Fruit fly (Drosophila melanogaster) whole organism, embryonic: Measurements from ENCODE around the gene MED21.
A peak's percentile ranks its signal among the peaks of the same experiment; 100 is the strongest.

Experiments
- B-H2 ChIP-seq: fragments of 200-800 bp; sonication (Bioruptor generic); optimal IDR thresholded peaks from 2 replicates; lab custom pipeline; 2018; ENCODE audit warnings: missing biosample characterization, mild to moderate bottlenecking, missing genetic modification characterization
- BEAF-32 ChIP-seq: fragments of 200-800 bp; sonication (Bioruptor generic); optimal IDR thresholded peaks from 3 replicates; lab custom pipeline; 2017; ENCODE audit warnings: missing biosample characterization, missing genetic modification characterization, mild to moderate bottlenecking, moderate library complexity, missing genetic modification reagents
- CG10209 ChIP-seq: fragments of 200-800 bp; sonication (Bioruptor generic); optimal IDR thresholded peaks from 3 replicates; lab custom pipeline; 2017; ENCODE audit warnings: missing biosample characterization, mild to moderate bottlenecking, missing genetic modification characterization, missing genetic modification reagents
- CG1024 ChIP-seq: fragments of 200-800 bp; sonication (Bioruptor generic); IDR thresholded peaks from 2 replicates; pipeline ENCODE4 v1.3.6; 2022; ENCODE audit warnings: missing biosample characterization, missing genetic modification characterization
- CG12155 ChIP-seq: fragments of 200-800 bp; sonication (Bioruptor generic); optimal IDR thresholded peaks from 3 replicates; lab custom pipeline; 2016; ENCODE audit warnings: missing biosample characterization, missing genetic modification characterization
- CG12659 ChIP-seq: fragments of 200-800 bp; sonication (Bioruptor generic); optimal IDR thresholded peaks from 3 replicates; lab custom pipeline; 2017; ENCODE audit warnings: mild to moderate bottlenecking, missing biosample characterization, missing genetic modification reagents, missing genetic modification characterization
- CG12942 ChIP-seq: fragments of 200-800 bp; sonication (Bioruptor generic); optimal IDR thresholded peaks from 3 replicates; lab custom pipeline; 2016; ENCODE audit warnings: missing biosample characterization, missing genetic modification characterization
- CG13123 ChIP-seq: fragments of 200-800 bp; sonication (Bioruptor generic); optimal IDR thresholded peaks from 2 replicates; lab custom pipeline; 2016; ENCODE audit warnings: missing biosample characterization, missing genetic modification characterization
- CG16813 ChIP-seq: fragments of 200-800 bp; sonication (Bioruptor generic); IDR thresholded peaks from 3 replicates; pipeline ENCODE4 v1.3.6; 2022; ENCODE audit warnings: missing biosample characterization, missing genetic modification characterization; ENCODE audit not compliant: partially characterized antibody
- CG18619 ChIP-seq: fragments of 200-800 bp; sonication (Bioruptor generic); optimal IDR thresholded peaks from 3 replicates; lab custom pipeline; 2017; ENCODE audit warnings: missing biosample characterization, mild to moderate bottlenecking, missing genetic modification characterization
- CG33213 ChIP-seq: fragments of 200-800 bp; sonication (Bioruptor generic); optimal IDR thresholded peaks from 3 replicates; lab custom pipeline; 2016; ENCODE audit warnings: missing biosample characterization, missing genetic modification characterization
- CG3847 ChIP-seq: fragments of 200-800 bp; sonication (Bioruptor generic); IDR thresholded peaks from 2 replicates; pipeline ENCODE4 v1.3.6; 2022; ENCODE audit warnings: missing biosample characterization, missing genetic modification characterization
- CG3995 ChIP-seq: fragments of 200-800 bp; sonication (Bioruptor generic); optimal IDR thresholded peaks from 3 replicates; lab custom pipeline; 2016; ENCODE audit warnings: missing biosample characterization, missing genetic modification characterization
- CG4328 ChIP-seq: fragments of 200-800 bp; sonication (Bioruptor generic); optimal IDR thresholded peaks from 3 replicates; lab custom pipeline; 2017; ENCODE audit warnings: missing biosample characterization, missing genetic modification reagents, missing genetic modification characterization
- CG4617 ChIP-seq: fragments of 200-800 bp; sonication (Bioruptor generic); optimal IDR thresholded peaks from 3 replicates; lab custom pipeline; 2016; ENCODE audit warnings: missing biosample characterization, missing genetic modification characterization, borderline replicate concordance
- CG7357 ChIP-seq: fragments of 200-800 bp; sonication (Bioruptor generic); IDR thresholded peaks from 3 replicates; pipeline ENCODE4 v1.3.6; 2022; ENCODE audit warnings: missing biosample characterization, missing genetic modification characterization
- CG7372 ChIP-seq: fragments of 200-800 bp; sonication (Bioruptor generic); IDR thresholded peaks from 2 replicates; pipeline ENCODE4 v1.3.6; 2022; ENCODE audit warnings: missing biosample characterization, missing genetic modification characterization
- CG8089 ChIP-seq: fragments of 200-800 bp; sonication (Bioruptor generic); optimal IDR thresholded peaks from 3 replicates; lab custom pipeline; 2016; ENCODE audit warnings: missing biosample characterization, missing genetic modification characterization
- CG9817 ChIP-seq: fragments of 200-800 bp; sonication (Bioruptor generic); optimal IDR thresholded peaks from 2 replicates; lab custom pipeline; 2018; ENCODE audit warnings: missing biosample characterization, mild to moderate bottlenecking, missing genetic modification characterization, moderate library complexity
- CTCF ChIP-seq: fragments of 200-800 bp; sonication (Bioruptor generic); optimal IDR thresholded peaks from 2 replicates; lab custom pipeline; 2017; ENCODE audit warnings: missing biosample characterization, mild to moderate bottlenecking, missing genetic modification characterization, moderate library complexity
- CoRest ChIP-seq: fragments of 200-800 bp; sonication (Bioruptor generic); optimal IDR thresholded peaks from 3 replicates; lab custom pipeline; 2018; ENCODE audit warnings: missing biosample characterization, mild to moderate bottlenecking, missing genetic modification characterization, moderate library complexity
- Dfd ChIP-seq, 2 experiments: fragments of >200 bp; optimal IDR thresholded peaks; 2 replicates each; lab custom pipeline; 2017; ENCODE audit warnings: missing biosample characterization in 2 of 2, missing genetic modification characterization in 2 of 2
- Doc3 ChIP-seq: fragments of 200-800 bp; sonication (Bioruptor generic); IDR thresholded peaks from 3 replicates; pipeline ENCODE4 v1.3.6; 2022; ENCODE audit warnings: missing biosample characterization, missing genetic modification characterization; ENCODE audit not compliant: partially characterized antibody
- Ets97D ChIP-seq: fragments of 200-800 bp; sonication (Bioruptor generic); optimal IDR thresholded peaks from 3 replicates; lab custom pipeline; 2016; ENCODE audit warnings: missing biosample characterization, missing genetic modification characterization
- Fer2 ChIP-seq: fragments of 200-800 bp; sonication (Bioruptor generic); optimal IDR thresholded peaks from 2 replicates; lab custom pipeline; 2018; ENCODE audit warnings: missing biosample characterization, mild to moderate bottlenecking, missing genetic modification characterization, moderate library complexity
- Hey ChIP-seq: fragments of 200-800 bp; sonication (Bioruptor generic); optimal IDR thresholded peaks from 3 replicates; lab custom pipeline; 2018; ENCODE audit warnings: missing biosample characterization, mild to moderate bottlenecking, missing genetic modification characterization
- Lim3 ChIP-seq: fragments of 200-800 bp; sonication (Bioruptor generic); IDR thresholded peaks from 2 replicates; pipeline ENCODE4 v1.3.6; 2022; ENCODE audit warnings: missing biosample characterization, missing genetic modification characterization
- MBD-R2 ChIP-seq: fragments of 200-800 bp; sonication (Bioruptor generic); IDR thresholded peaks from 2 replicates; pipeline ENCODE4 v1.3.6; 2022; ENCODE audit warnings: missing biosample characterization, missing genetic modification characterization
- Pdp1 ChIP-seq, 2 experiments: fragments of 200-800 bp; sonication (Bioruptor generic); optimal IDR thresholded peaks; 3 replicates each; lab custom pipeline; 2016; ENCODE audit warnings: missing biosample characterization in 2 of 2, missing genetic modification characterization in 2 of 2, mild to moderate bottlenecking in 1 of 2, moderate library complexity in 1 of 2
- Sox102F ChIP-seq: fragments of 200-800 bp; sonication (Bioruptor generic); optimal IDR thresholded peaks from 2 replicates; lab custom pipeline; 2018; ENCODE audit warnings: missing biosample characterization, mild to moderate bottlenecking, missing genetic modification characterization, moderate library complexity
- Sry-δ ChIP-seq: fragments of 200-800 bp; sonication (Bioruptor generic); optimal IDR thresholded peaks from 2 replicates; lab custom pipeline; 2016; ENCODE audit warnings: missing biosample characterization, missing genetic modification characterization
- Ssrp ChIP-seq: fragments of 200-800 bp; sonication (Bioruptor generic); optimal IDR thresholded peaks from 2 replicates; lab custom pipeline; 2018; ENCODE audit warnings: missing biosample characterization, mild to moderate bottlenecking, missing genetic modification characterization, moderate library complexity
- YL-1 ChIP-seq: fragments of 200-800 bp; sonication (Bioruptor generic); optimal IDR thresholded peaks from 3 replicates; lab custom pipeline; 2017; ENCODE audit warnings: missing biosample characterization, mild to moderate bottlenecking, missing genetic modification characterization
- ara ChIP-seq: fragments of 200-800 bp; sonication (Bioruptor generic); IDR thresholded peaks from 2 replicates; pipeline ENCODE4 v1.3.6; 2022; ENCODE audit warnings: missing biosample characterization, missing genetic modification characterization
- ase ChIP-seq: fragments of 200-800 bp; sonication (Bioruptor generic); IDR thresholded peaks from 3 replicates; pipeline ENCODE4 v1.3.6; 2022; ENCODE audit warnings: missing biosample characterization, missing genetic modification characterization
- bbx ChIP-seq: fragments of 200-800 bp; sonication (Bioruptor generic); IDR thresholded peaks from 2 replicates; pipeline ENCODE4 v1.3.6; 2022; ENCODE audit warnings: missing biosample characterization, missing genetic modification characterization; ENCODE audit not compliant: partially characterized antibody
- bsh ChIP-seq, 2 experiments: fragments of 200-800 bp; sonication (Bioruptor generic); optimal IDR thresholded peaks; 2 replicates each; lab custom pipeline; 2017 to 2018; ENCODE audit warnings: mild to moderate bottlenecking in 2 of 2, missing biosample characterization in 2 of 2, missing genetic modification characterization in 2 of 2, moderate library complexity in 1 of 2
- btn ChIP-seq: fragments of 200-800 bp; sonication (Bioruptor generic); optimal IDR thresholded peaks from 2 replicates; lab custom pipeline; 2016; ENCODE audit warnings: missing biosample characterization, missing genetic modification characterization
- ci ChIP-seq: fragments of 200-800 bp; sonication (Bioruptor generic); IDR thresholded peaks from 3 replicates; pipeline ENCODE4 v1.3.6; 2022; ENCODE audit warnings: missing biosample characterization, missing genetic modification characterization
- dmrt11E ChIP-seq: fragments of 200-800 bp; sonication (Bioruptor generic); optimal IDR thresholded peaks from 3 replicates; lab custom pipeline; 2018; ENCODE audit warnings: missing biosample characterization, mild to moderate bottlenecking, missing genetic modification characterization, moderate library complexity
- nmo ChIP-seq: fragments of 200-800 bp; sonication (Bioruptor generic); optimal IDR thresholded peaks from 2 replicates; lab custom pipeline; 2018; ENCODE audit warnings: missing biosample characterization, mild to moderate bottlenecking, missing genetic modification characterization, moderate library complexity
- otp ChIP-seq: fragments of 200-800 bp; sonication (Bioruptor generic); IDR thresholded peaks from 3 replicates; pipeline ENCODE4, ENCODE4 v1.3.6; 2022; ENCODE audit warnings: missing biosample characterization, missing genetic modification characterization
- phol ChIP-seq: fragments of 200-800 bp; sonication (Bioruptor generic); optimal IDR thresholded peaks from 3 replicates; lab custom pipeline; 2018; ENCODE audit warnings: missing biosample characterization, mild to moderate bottlenecking, missing genetic modification characterization, moderate library complexity
- prd ChIP-seq, 3 experiments: fragments of >200 bp in 2 of 3; fragments of 200-800 bp in 1 of 3; sonication (Bioruptor generic) in 1 of 3; optimal IDR thresholded peaks in 2 of 3; IDR thresholded peaks in 1 of 3; 2 replicates in 2 of 3; 3 replicates in 1 of 3; pipeline versions ENCODE4 v1.3.6 to Lab custom; 2017 to 2022; ENCODE audit warnings: missing biosample characterization in 1 of 3, missing genetic modification characterization in 1 of 3
- salm ChIP-seq: fragments of 200-800 bp; sonication (Bioruptor generic); optimal IDR thresholded peaks from 2 replicates; lab custom pipeline; 2018; ENCODE audit warnings: missing biosample characterization, mild to moderate bottlenecking, missing genetic modification characterization
- sens ChIP-seq: fragments of 200-800 bp; sonication (Bioruptor generic); peaks from one replicate; lab custom pipeline; 2016; ENCODE audit warnings: missing biosample characterization, missing genetic modification characterization
- tin ChIP-seq: fragments of 200-800 bp; sonication (Bioruptor generic); optimal IDR thresholded peaks from 3 replicates; lab custom pipeline; 2016; ENCODE audit warnings: missing biosample characterization, missing genetic modification characterization
- tna ChIP-seq: fragments of 200-800 bp; sonication (Bioruptor generic); IDR thresholded peaks from 2 replicates; pipeline ENCODE4 v1.3.6; 2022; ENCODE audit warnings: missing biosample characterization, missing genetic modification characterization; ENCODE audit not compliant: partially characterized antibody
- trem ChIP-seq: fragments of 200-800 bp; optimal IDR thresholded peaks from 3 replicates; lab custom pipeline; 2019; ENCODE audit warnings: missing biosample characterization, mild to moderate bottlenecking, missing genetic modification characterization, moderate library complexity
- ttk ChIP-seq: fragments of 200-800 bp; sonication (Bioruptor generic); IDR thresholded peaks from 2 replicates; pipeline ENCODE4 v2.1.2; 2022; ENCODE audit warnings: missing biosample characterization, missing genetic modification characterization
- wek ChIP-seq: fragments of 200-800 bp; sonication (Bioruptor generic); optimal IDR thresholded peaks from 3 replicates; lab custom pipeline; 2018; ENCODE audit warnings: missing biosample characterization, mild to moderate bottlenecking, missing genetic modification characterization, moderate library complexity

Gene MED21

dm6 chr3L:25120499-25121101 lies 4.9 kb upstream of the MED21 start, which contains the start of gene UQCR-11 (continued):
- TF ChIP-seq Pdp1 (GFP tag; optimal IDR thresholded peaks at IDR 0.05; lab: Kevin White, UChicago), result peak in 1 of 2 experiments; percentile 97
- peak; percentile 49 for TF ChIP-seq CoRest (tag; lab: Kevin White, UChicago)
- no peak for TF ChIP-seq CG12942 (GFP tag; lab: Kevin White, UChicago)
- no peak for TF ChIP-seq otp
- no peak for TF ChIP-seq CG13123 (GFP tag; lab: Kevin White, UChicago)
- peak; percentile 100 for TF ChIP-seq CG1024 (GFP tag; lab: Robert Waterston, UW)
- TF ChIP-seq bsh (GFP tag; optimal IDR thresholded peaks at IDR 0.05; lab: Kevin White, UChicago), result no peak
- no peak for TF ChIP-seq salm (tag; lab: Kevin White, UChicago)
- peak; percentile 35; the same call in 1 of the 2 replicates for TF ChIP-seq CG3847 (GFP tag; lab: Robert Waterston, UW)
- TF ChIP-seq MBD-R2 (GFP tag; lab: Robert Waterston, UW), result no peak
- no peak for TF ChIP-seq Doc3 (GFP tag; lab: Robert Waterston, UW)
- peak; percentile 68 for TF ChIP-seq nmo (GFP tag; lab: Kevin White, UChicago)
- TF ChIP-seq Sry-δ (GFP tag; lab: Kevin White, UChicago), result peak; percentile 6
- TF ChIP-seq CG7357 (GFP tag; lab: Robert Waterston, UW), result peak; percentile 100
- TF ChIP-seq YL-1 (GFP tag; lab: Kevin White, UChicago), result peak; percentile 7
- peak; percentile 27 for TF ChIP-seq dmrt11E
- TF ChIP-seq bbx (GFP tag; lab: Robert Waterston, UW), result no peak
- no peak for TF ChIP-seq tin (GFP tag; lab: Kevin White, UChicago)
- TF ChIP-seq CG33213 (GFP tag; lab: Kevin White, UChicago), result peak; percentile 55
- peak; percentile 60 for TF ChIP-seq phol (tag; lab: Kevin White, UChicago)
- 0 out of 2 replicates have a peak, but pooled peaks have one; percentile 8 for TF ChIP-seq CG7372 (GFP tag; lab: Robert Waterston, UW)
- peak; percentile 27 for TF ChIP-seq CG12659
- TF ChIP-seq prd (optimal IDR thresholded peaks at IDR 0.05; lab: Kevin White, UChicago), result no peak
- peak; percentile 35; the same call in 1 of the 3 replicates for TF ChIP-seq prd (GFP tag; IDR thresholded peaks at IDR 0.05; lab: Robert Waterston, UW)
- no peak for TF ChIP-seq CG18619 (GFP tag; lab: Kevin White, UChicago)
- no peak for TF ChIP-seq Ssrp (tag; lab: Kevin White, UChicago)
- TF ChIP-seq sens (GFP tag; lab: Kevin White, UChicago), result peak; percentile 36
- TF ChIP-seq wek (GFP tag; lab: Kevin White, UChicago), result no peak
- no peak for TF ChIP-seq CTCF (GFP tag; lab: Kevin White, UChicago)
- no peak for TF ChIP-seq Fer2 (tag; lab: Kevin White, UChicago)
- TF ChIP-seq tna, result no peak
- peak; percentile 19 for TF ChIP-seq CG3995
- TF ChIP-seq ara, result peak; percentile 11; the same call in 1 of the 2 replicates
- peak; percentile 18 for TF ChIP-seq CG9817
- TF ChIP-seq CG8089, result peak; percentile 65
- peak; percentile 28 for TF ChIP-seq BEAF-32
- TF ChIP-seq Dfd (GFP tag; optimal IDR thresholded peaks at IDR 0.05; lab: Kevin White, UChicago), result peak in 1 of 2 experiments; percentile 56
- TF ChIP-seq trem (tag; lab: Kevin White, UChicago), result peak; percentile 23
- peak; percentile 39 for TF ChIP-seq CG4617
- peak; percentile 14 for TF ChIP-seq Ets97D (GFP tag; lab: Kevin White, UChicago)

- no peak for TF ChIP-seq CG16813 (GFP tag; lab: Robert Waterston, UW)
- TF ChIP-seq ase, result no peak
- no peak for TF ChIP-seq Sox102F (GFP tag; lab: Kevin White, UChicago)
- TF ChIP-seq CG10209 (GFP tag; lab: Kevin White, UChicago), result no peak
- no peak for TF ChIP-seq B-H2 (GFP tag; lab: Kevin White, UChicago)
- no peak for TF ChIP-seq ci (GFP tag; lab: Robert Waterston, UW)
- no peak for TF ChIP-seq Lim3
- no peak for TF ChIP-seq CG12155 (GFP tag; lab: Kevin White, UChicago)
- no peak for TF ChIP-seq Hey (tag; lab: Kevin White, UChicago)
- TF ChIP-seq CG4328 (GFP tag; lab: Kevin White, UChicago), result no peak
- no peak for TF ChIP-seq ttk (GFP tag; lab: Robert Waterston, UW)
- TF ChIP-seq btn (GFP tag; lab: Kevin White, UChicago), result no peak
- TF ChIP-seq CG4617, result peak; percentile 23
Observed at dm6 chr3L:25108721-25109120, 7.0 kb downstream of the MED21 start.
